Fruit fly (Drosophila melanogaster) whole organism, embryonic: ENCODE results near the gene Acp98AB.

ENCODE experiments used
- Abd-B ChIP-seq: fragments of 200-800 bp; sonication (Bioruptor generic); optimal IDR thresholded peaks from 2 replicates; lab custom pipeline; 2018; ENCODE audit warnings: missing biosample characterization, mild to moderate bottlenecking, missing genetic modification characterization, moderate library complexity
- Aef1 ChIP-seq: fragments of 200-800 bp; sonication (Bioruptor generic); IDR thresholded peaks from 3 replicates; pipeline ENCODE4 v1.3.6; 2022; ENCODE audit warnings: missing biosample characterization, missing genetic modification characterization
- Asciz ChIP-seq: fragments of 200-800 bp; sonication (Bioruptor generic); optimal IDR thresholded peaks from 2 replicates; lab custom pipeline; 2017; ENCODE audit warnings: missing biosample characterization, mild to moderate bottlenecking, missing genetic modification characterization, missing genetic modification reagents
- CG1024 ChIP-seq: fragments of 200-800 bp; sonication (Bioruptor generic); IDR thresholded peaks from 2 replicates; pipeline ENCODE4 v1.3.6; 2022; ENCODE audit warnings: missing biosample characterization, missing genetic modification characterization
- CG10979 ChIP-seq: fragments of 200-800 bp; sonication (Bioruptor generic); optimal IDR thresholded peaks from 2 replicates; lab custom pipeline; 2018; ENCODE audit warnings: missing biosample characterization, mild to moderate bottlenecking, missing genetic modification characterization, moderate library complexity
- CG11456 ChIP-seq: fragments of 200-800 bp; sonication (Bioruptor generic); IDR thresholded peaks from 3 replicates; pipeline ENCODE4 v1.3.6; 2022; ENCODE audit warnings: missing biosample characterization, missing genetic modification characterization
- CG15514 ChIP-seq: fragments of 200-800 bp; sonication (Bioruptor generic); optimal IDR thresholded peaks from 3 replicates; lab custom pipeline; 2017; ENCODE audit warnings: missing biosample characterization, missing genetic modification characterization, mild to moderate bottlenecking, moderate library complexity, missing genetic modification reagents
- CG16815 ChIP-seq: fragments of 200-800 bp; sonication (Bioruptor generic); optimal IDR thresholded peaks from 3 replicates; lab custom pipeline; 2017; ENCODE audit warnings: missing biosample characterization, mild to moderate bottlenecking, missing genetic modification characterization
- CG30431 ChIP-seq: fragments of 200-800 bp; sonication (Bioruptor generic); optimal IDR thresholded peaks from 2 replicates; lab custom pipeline; 2017; ENCODE audit warnings: missing biosample characterization, missing genetic modification characterization
- CG33557 ChIP-seq: fragments of 200-800 bp; sonication (Bioruptor generic); optimal IDR thresholded peaks from 2 replicates; lab custom pipeline; 2019; ENCODE audit warnings: missing biosample characterization, mild to moderate bottlenecking, missing genetic modification characterization, moderate library complexity
- CG4282 ChIP-seq: fragments of 200-800 bp; sonication (Bioruptor generic); optimal IDR thresholded peaks from 2 replicates; lab custom pipeline; 2016; ENCODE audit warnings: missing biosample characterization, missing genetic modification characterization
- CG4328 ChIP-seq: fragments of 200-800 bp; sonication (Bioruptor generic); optimal IDR thresholded peaks from 3 replicates; lab custom pipeline; 2017; ENCODE audit warnings: missing biosample characterization, missing genetic modification reagents, missing genetic modification characterization
- CG4730 ChIP-seq: fragments of 200-800 bp; sonication (Bioruptor generic); IDR thresholded peaks from 2 replicates; pipeline ENCODE4 v1.3.6; 2022; ENCODE audit warnings: missing biosample characterization, missing genetic modification characterization
- CG6175 ChIP-seq: fragments of 200-800 bp; sonication (Bioruptor generic); IDR thresholded peaks from 3 replicates; pipeline ENCODE4 v1.3.6; 2022; ENCODE audit warnings: missing biosample characterization, missing genetic modification characterization
- CG6813 ChIP-seq: fragments of 200-800 bp; sonication (Bioruptor generic); optimal IDR thresholded peaks from 2 replicates; lab custom pipeline; 2017; ENCODE audit warnings: missing biosample characterization, missing genetic modification characterization, mild to moderate bottlenecking, moderate library complexity, missing genetic modification reagents
- CG7928 ChIP-seq: fragments of 200-800 bp; sonication (Bioruptor generic); optimal IDR thresholded peaks from 2 replicates; lab custom pipeline; 2017; ENCODE audit warnings: missing biosample characterization, mild to moderate bottlenecking, missing genetic modification characterization
- CG9727 ChIP-seq: fragments of 200-800 bp; sonication (Bioruptor generic); optimal IDR thresholded peaks from 3 replicates; lab custom pipeline; 2017; ENCODE audit warnings: missing biosample characterization, mild to moderate bottlenecking, missing genetic modification characterization
- CG9817 ChIP-seq: fragments of 200-800 bp; sonication (Bioruptor generic); optimal IDR thresholded peaks from 2 replicates; lab custom pipeline; 2018; ENCODE audit warnings: missing biosample characterization, mild to moderate bottlenecking, missing genetic modification characterization, moderate library complexity
- CG9876 ChIP-seq: fragments of 200-800 bp; sonication (Bioruptor generic); optimal IDR thresholded peaks from 2 replicates; lab custom pipeline; 2016; ENCODE audit warnings: missing biosample characterization, missing genetic modification characterization
- CHES-1-like ChIP-seq: fragments of 200-800 bp; sonication (Bioruptor generic); optimal IDR thresholded peaks from 2 replicates; lab custom pipeline; 2016; ENCODE audit warnings: missing biosample characterization, missing genetic modification characterization
- Chrac-16 ChIP-seq: fragments of 200-800 bp; sonication (Bioruptor generic); optimal IDR thresholded peaks from 3 replicates; lab custom pipeline; 2016; ENCODE audit warnings: missing biosample characterization, missing genetic modification characterization
- Dad ChIP-seq: fragments of 200-800 bp; sonication (Bioruptor generic); optimal IDR thresholded peaks from 3 replicates; lab custom pipeline; 2016; ENCODE audit warnings: missing biosample characterization, missing genetic modification characterization
- Lim3 ChIP-seq: fragments of 200-800 bp; sonication (Bioruptor generic); IDR thresholded peaks from 2 replicates; pipeline ENCODE4 v1.3.6; 2022; ENCODE audit warnings: missing biosample characterization, missing genetic modification characterization
- Max ChIP-seq: fragments of 200-800 bp; sonication (Bioruptor generic); optimal IDR thresholded peaks from 2 replicates; lab custom pipeline; 2016; ENCODE audit warnings: missing biosample characterization, mild to moderate bottlenecking, missing genetic modification characterization
- NfI ChIP-seq: fragments of 200-800 bp; sonication (Bioruptor generic); optimal IDR thresholded peaks from 3 replicates; lab custom pipeline; 2018; ENCODE audit warnings: missing biosample characterization, mild to moderate bottlenecking, missing genetic modification characterization, moderate library complexity
- Optix ChIP-seq: fragments of 200-800 bp; sonication (Bioruptor generic); IDR thresholded peaks from 3 replicates; pipeline ENCODE4 v1.3.6; 2022; ENCODE audit warnings: missing biosample characterization, missing genetic modification characterization
- Poxn ChIP-seq: fragments of 200-800 bp; sonication (Bioruptor generic); IDR thresholded peaks from 2 replicates; pipeline ENCODE4 v1.3.6; 2022; ENCODE audit warnings: missing biosample characterization, missing genetic modification characterization
- Sin3A ChIP-seq: fragments of >200 bp; optimal IDR thresholded peaks from 2 replicates; lab custom pipeline; 2018
- Ssrp ChIP-seq: fragments of 200-800 bp; sonication (Bioruptor generic); optimal IDR thresholded peaks from 2 replicates; lab custom pipeline; 2018; ENCODE audit warnings: missing biosample characterization, mild to moderate bottlenecking, missing genetic modification characterization, moderate library complexity
- ac ChIP-seq: fragments of 200-800 bp; sonication (Bioruptor generic); optimal IDR thresholded peaks from 3 replicates; lab custom pipeline; 2017; ENCODE audit warnings: missing biosample characterization, mild to moderate bottlenecking, missing genetic modification characterization
- ap ChIP-seq: fragments of 200-800 bp; sonication (Bioruptor generic); IDR thresholded peaks from 2 replicates; pipeline ENCODE4 v1.3.6; 2022; ENCODE audit warnings: missing biosample characterization, missing genetic modification characterization
- ase ChIP-seq: fragments of 200-800 bp; sonication (Bioruptor generic); IDR thresholded peaks from 3 replicates; pipeline ENCODE4 v1.3.6; 2022; ENCODE audit warnings: missing biosample characterization, missing genetic modification characterization
- bigmax ChIP-seq: fragments of 200-800 bp; sonication (Bioruptor generic); optimal IDR thresholded peaks from 2 replicates; lab custom pipeline; 2018; ENCODE audit warnings: missing biosample characterization, mild to moderate bottlenecking, missing genetic modification characterization
- bsh ChIP-seq, 2 experiments: fragments of 200-800 bp; sonication (Bioruptor generic); optimal IDR thresholded peaks; 2 replicates each; lab custom pipeline; 2017 to 2018; ENCODE audit warnings: mild to moderate bottlenecking in 2 of 2, missing biosample characterization in 2 of 2, missing genetic modification characterization in 2 of 2, moderate library complexity in 1 of 2
- crp ChIP-seq, 2 experiments: fragments of 200-800 bp; sonication (Bioruptor generic); optimal IDR thresholded peaks; 2 replicates in 1 of 2; 3 replicates in 1 of 2; lab custom pipeline; 2017; ENCODE audit warnings: missing biosample characterization in 2 of 2, missing genetic modification characterization in 2 of 2, mild to moderate bottlenecking in 1 of 2, moderate library complexity in 1 of 2
- dm ChIP-seq: fragments of 200-800 bp; sonication (Bioruptor generic); optimal IDR thresholded peaks from 3 replicates; lab custom pipeline; 2016; ENCODE audit warnings: missing biosample characterization, missing genetic modification characterization
- eve ChIP-seq, 2 experiments: fragments of >200 bp; optimal IDR thresholded peaks; 2 replicates each; lab custom pipeline; 2017; ENCODE audit warnings: missing biosample characterization in 2 of 2, missing genetic modification characterization in 2 of 2
- insv ChIP-seq, 2 experiments: fragments of 200-800 bp; sonication (Bioruptor generic); optimal IDR thresholded peaks; 3 replicates each; lab custom pipeline; 2016 to 2018; ENCODE audit warnings: missing biosample characterization in 2 of 2, missing genetic modification characterization in 2 of 2
- jumu ChIP-seq: fragments of 200-800 bp; sonication (Bioruptor generic); optimal IDR thresholded peaks from 3 replicates; lab custom pipeline; 2016; ENCODE audit warnings: missing biosample characterization, missing genetic modification characterization
- ken ChIP-seq: fragments of 200-800 bp; sonication (Bioruptor generic); IDR thresholded peaks from 3 replicates; pipeline ENCODE4 v1.3.6; 2022; ENCODE audit warnings: missing biosample characterization, missing genetic modification characterization
- knrl ChIP-seq: fragments of 200-800 bp; sonication (Bioruptor generic); IDR thresholded peaks from 3 replicates; pipeline ENCODE4 v1.3.6; 2022; ENCODE audit warnings: missing biosample characterization, missing genetic modification characterization; ENCODE audit not compliant: partially characterized antibody
- lilli ChIP-seq: fragments of 200-800 bp; sonication (Bioruptor generic); optimal IDR thresholded peaks from 3 replicates; lab custom pipeline; 2016; ENCODE audit warnings: missing biosample characterization, missing genetic modification characterization
- mam ChIP-seq: fragments of 200-800 bp; sonication (Bioruptor generic); optimal IDR thresholded peaks from 3 replicates; lab custom pipeline; 2016; ENCODE audit warnings: missing biosample characterization, missing genetic modification characterization
- nmo ChIP-seq: fragments of 200-800 bp; sonication (Bioruptor generic); optimal IDR thresholded peaks from 2 replicates; lab custom pipeline; 2018; ENCODE audit warnings: missing biosample characterization, mild to moderate bottlenecking, missing genetic modification characterization, moderate library complexity
- prd ChIP-seq, 3 experiments: fragments of >200 bp in 2 of 3; fragments of 200-800 bp in 1 of 3; sonication (Bioruptor generic) in 1 of 3; optimal IDR thresholded peaks in 2 of 3; IDR thresholded peaks in 1 of 3; 2 replicates in 2 of 3; 3 replicates in 1 of 3; pipeline versions ENCODE4 v1.3.6 to Lab custom; 2017 to 2022; ENCODE audit warnings: missing biosample characterization in 1 of 3, missing genetic modification characterization in 1 of 3
- repo ChIP-seq: fragments of 200-800 bp; sonication (Bioruptor generic); optimal IDR thresholded peaks from 2 replicates; lab custom pipeline; 2016; ENCODE audit warnings: missing biosample characterization, missing genetic modification characterization
- sim ChIP-seq: fragments of 200-800 bp; sonication (Bioruptor generic); IDR thresholded peaks from 2 replicates; pipeline ENCODE4 v1.3.6; 2022; ENCODE audit warnings: missing biosample characterization, missing genetic modification characterization
- wdn ChIP-seq: fragments of 200-800 bp; sonication (Bioruptor generic); IDR thresholded peaks from 2 replicates; pipeline ENCODE4 v1.3.6; 2022; ENCODE audit warnings: missing biosample characterization, missing genetic modification characterization
- z ChIP-seq: fragments of 200-800 bp; sonication (Bioruptor generic); IDR thresholded peaks from 3 replicates; pipeline ENCODE4 v1.3.6; 2022; ENCODE audit warnings: missing biosample characterization, missing genetic modification characterization

The Acp98AB gene

dm6 chr3R:27706581-27707181 lies 12.0 kb downstream of the Acp98AB start, which contains the start of the genes CROT and CG12877 (continued):
- TF ChIP-seq Lim3 (no peak), Asciz (GFP tag; lab: Kevin White, UChicago) (peak; percentile 42), CG15514 (peak; percentile 54), Max (peak; percentile 83), eve (GFP tag; optimal IDR thresholded peaks at IDR 0.05; lab: Kevin White, UChicago) (no peak), CG9876 (GFP tag; lab: Kevin White, UChicago) (no peak), ac (GFP tag; lab: Kevin White, UChicago) (no peak), Poxn (peak; percentile 68), CG4282 (GFP tag; lab: Kevin White, UChicago) (no peak), nmo (GFP tag; lab: Kevin White, UChicago) (peak; percentile 91), Chrac-16 (GFP tag; lab: Kevin White, UChicago) (peak; percentile 77), ase (GFP tag; lab: Robert Waterston, UW) (peak; percentile 63; the same call in 1 of the 3 replicates), CG9817 (tag; lab: Kevin White, UChicago) (peak; percentile 87), CG4730 (GFP tag; lab: Robert Waterston, UW) (peak; percentile 72), bsh (GFP tag; optimal IDR thresholded peaks at IDR 0.05; lab: Kevin White, UChicago) (peak in 1 of 2 experiments; percentile 77), CG33557 (peak; percentile 61), repo (GFP tag; lab: Kevin White, UChicago) (no peak), bigmax (peak; percentile 92), Ssrp (tag; lab: Kevin White, UChicago) (peak; percentile 84), CG11456 (GFP tag; lab: Robert Waterston, UW) (peak; percentile 73; the same call in 1 of the 3 replicates), CG7928 (GFP tag; lab: Kevin White, UChicago) (peak; percentile 16), insv (GFP tag; optimal IDR thresholded peaks at IDR 0.05; lab: Kevin White, UChicago) (peak in 1 of 2 experiments; percentile 74), CG9727 (GFP tag; lab: Kevin White, UChicago) (peak; percentile 80), Optix (GFP tag; lab: Robert Waterston, UW) (peak; percentile 75; the same call in 2 of the 3 replicates), Aef1 (peak; percentile 72), dm (GFP tag; lab: Kevin White, UChicago) (peak; percentile 27), sim (GFP tag; lab: Robert Waterston, UW) (peak; percentile 17; the same call in 1 of the 2 replicates), knrl (peak; percentile 23; the same call in 1 of the 3 replicates), CG16815 (peak; percentile 73), CG6813 (peak; percentile 13), CG30431 (GFP tag; lab: Kevin White, UChicago) (peak; percentile 79), prd (optimal IDR thresholded peaks at IDR 0.05; lab: Kevin White, UChicago) (no peak), prd (GFP tag; IDR thresholded peaks at IDR 0.05; lab: Robert Waterston, UW) (peak; percentile 82; the same call in 2 of the 3 replicates), crp (GFP tag; optimal IDR thresholded peaks at IDR 0.05; lab: Kevin White, UChicago) (peak; percentile 97 to 98), CG6175 (GFP tag; lab: Robert Waterston, UW) (0 out of 3 replicates have a peak, but pooled peaks have one; percentile 24), Abd-B (GFP tag; lab: Kevin White, UChicago) (peak; percentile 91), Dad (GFP tag; lab: Kevin White, UChicago) (peak; percentile 58), lilli (GFP tag; lab: Kevin White, UChicago) (peak; percentile 86), NfI (GFP tag; lab: Kevin White, UChicago) (peak; percentile 79), mam (GFP tag; lab: Kevin White, UChicago) (peak; percentile 49), CHES-1-like (peak; percentile 57), CG10979 (tag; lab: Kevin White, UChicago) (peak; percentile 62), z (GFP tag; lab: Robert Waterston, UW) (no peak), ap (GFP tag; lab: Robert Waterston, UW) (peak; percentile 68), CG4328 (GFP tag; lab: Kevin White, UChicago) (peak; percentile 54), jumu (GFP tag; lab: Kevin White, UChicago) (peak; percentile 16), CG1024 (GFP tag; lab: Robert Waterston, UW) (peak; percentile 53; the same call in 1 of the 2 replicates), wdn (GFP tag; lab: Robert Waterston, UW) (0 out of 2 replicates have a peak, but pooled peaks have one; percentile 33), Sin3A (lab: Kevin White, UChicago) (peak; percentile 26), ken (GFP tag; lab: Robert Waterston, UW) (peak; percentile 68; the same call in 2 of the 3 replicates)
